Worm (Caenorhabditis elegans) whole organism, young adult: ENCODE data around the gene ttr-3.

Experiments
- F10E7.11 ChIP-seq: sonication (generic microtip); optimal IDR thresholded peaks from 2 replicates; lab custom pipeline; 2017; ENCODE audit warnings: mild to moderate bottlenecking, missing genetic modification characterization, moderate library complexity, missing compliant biosample characterization
- attf-5 ChIP-seq: fragments of 200-800 bp; sonication (Bioruptor generic); optimal IDR thresholded peaks from 2 replicates; lab custom pipeline; 2018; ENCODE audit warnings: mild to moderate bottlenecking, missing genetic modification characterization, missing compliant biosample characterization
- ccch-3 ChIP-seq: fragments of 200-800 bp; sonication (Bioruptor generic); optimal IDR thresholded peaks from 2 replicates; lab custom pipeline; 2018; ENCODE audit warnings: mild to moderate bottlenecking, missing genetic modification characterization, missing compliant biosample characterization
- lsl-1 ChIP-seq: fragments of 200-800 bp; sonication (Bioruptor generic); optimal IDR thresholded peaks from 2 replicates; lab custom pipeline; 2018; ENCODE audit warnings: mild to moderate bottlenecking, missing genetic modification characterization, moderate library complexity, missing compliant biosample characterization
- snpc-1.3 ChIP-seq: sonication (generic microtip); optimal IDR thresholded peaks from 2 replicates; lab custom pipeline; 2017; ENCODE audit warnings: missing genetic modification characterization, mild to moderate bottlenecking, missing compliant biosample characterization, antibody characterized with exemption, moderate library complexity, missing genotype, missing genetic modification reagents; ENCODE audit not compliant: insufficient read depth
- tlf-1 ChIP-seq: fragments of 200-800 bp; sonication (Bioruptor generic); optimal IDR thresholded peaks from 2 replicates; lab custom pipeline; 2018; ENCODE audit warnings: mild to moderate bottlenecking, missing genetic modification characterization, missing compliant biosample characterization
- unc-62 ChIP-seq: fragments of 150-350 bp; optimal IDR thresholded peaks from 2 replicates; lab custom pipeline; 2014; ENCODE audit warnings: missing biosample characterization, missing genetic modification reagents, missing genetic modification characterization
- xnd-1 ChIP-seq: sonication (generic microtip); optimal IDR thresholded peaks from 2 replicates; lab custom pipeline; 2016; ENCODE audit warnings: missing genotype, missing genetic modification reagents, missing genetic modification characterization, missing compliant biosample characterization

- TF ChIP-seq attf-5 (GFP tag; lab: Kevin White, UChicago) = no peak
- TF ChIP-seq tlf-1 = no peak
- no peak for TF ChIP-seq ccch-3 (GFP tag; lab: Kevin White, UChicago)
- TF ChIP-seq unc-62 = no peak
- no peak for TF ChIP-seq xnd-1 (tag; lab: Kevin White, UChicago)
- TF ChIP-seq lsl-1 (GFP tag; lab: Kevin White, UChicago) = no peak
- TF ChIP-seq snpc-1.3 (tag; lab: Kevin White, UChicago) = no peak
- TF ChIP-seq F10E7.11 (tag; lab: Kevin White, UChicago) = no peak
Measured at ce11 chrIII:9899720-9900119, 26.8 kb downstream of the ttr-3 start.
